Worm (Caenorhabditis elegans) whole organism, L3 larva: Measurements from ENCODE around the gene oops-1.

Source experiments
- eor-1 ChIP-seq, 2 experiments: fragments of 150-350 bp; optimal IDR thresholded peaks; 2 replicates each; lab custom pipeline; 2014 to 2018; ENCODE audit warnings: missing biosample characterization in 2 of 2, missing genetic modification characterization in 2 of 2
- lin-15B ChIP-seq: fragments of 150-350 bp; optimal IDR thresholded peaks from 2 replicates; lab custom pipeline; 2014; ENCODE audit warnings: missing biosample characterization, missing genetic modification characterization
- mdl-1 ChIP-seq: fragments of 150-350 bp; optimal IDR thresholded peaks from 2 replicates; lab custom pipeline; 2014; ENCODE audit warnings: missing biosample characterization, missing genetic modification characterization
- nfya-1 ChIP-seq: sonication (generic microtip); optimal IDR thresholded peaks from 2 replicates; lab custom pipeline; 2017; ENCODE audit warnings: missing genetic modification characterization, mild to moderate bottlenecking, missing compliant biosample characterization, antibody characterized with exemption, moderate library complexity; ENCODE audit not compliant: insufficient read depth
- nhr-11 ChIP-seq: fragments of 150-350 bp; optimal IDR thresholded peaks from 2 replicates; lab custom pipeline; 2014; ENCODE audit warnings: missing biosample characterization, missing genetic modification characterization
- nhr-23 ChIP-seq: fragments of 150-350 bp; optimal IDR thresholded peaks from 2 replicates; lab custom pipeline; 2014; ENCODE audit warnings: missing biosample characterization, missing genetic modification reagents, missing genetic modification characterization
- nhr-76 ChIP-seq: fragments of 150-350 bp; sonication (generic microtip); optimal IDR thresholded peaks from 5 replicates; lab custom pipeline; 2014; ENCODE audit warnings: missing biosample characterization, missing genetic modification characterization
- snpc-4 ChIP-seq: fragments of 150-350 bp; optimal IDR thresholded peaks from 2 replicates; lab custom pipeline; 2014; ENCODE audit warnings: missing biosample characterization, missing genetic modification characterization
- unc-62 ChIP-seq: fragments of 150-350 bp; sonication (generic microtip); optimal IDR thresholded peaks from 4 replicates; lab custom pipeline; 2014; ENCODE audit warnings: missing biosample characterization, missing genetic modification reagents, missing genetic modification characterization
- zag-1 ChIP-seq: fragments of 150-350 bp; optimal IDR thresholded peaks from 2 replicates; lab custom pipeline; 2014; ENCODE audit warnings: missing biosample characterization, missing genetic modification characterization

- TF ChIP-seq eor-1 (tag; optimal IDR thresholded peaks at IDR 0.05; lab: Kevin White, UChicago) (no peak), snpc-4 (tag; lab: Kevin White, UChicago) (no peak), nhr-76 (tag; lab: Kevin White, UChicago) (no peak), unc-62 (GFP tag; lab: Kevin White, UChicago) (no peak), nfya-1 (tag; lab: Kevin White, UChicago) (peak; percentile 54), lin-15B (tag; lab: Kevin White, UChicago) (no peak), zag-1 (tag; lab: Kevin White, UChicago) (no peak), mdl-1 (tag; lab: Kevin White, UChicago) (no peak), nhr-23 (no peak), nhr-11 (no peak)
These were observed 34.2 kb upstream of the oops-1 start, which contains the start of gene sams-3 for ce11 chrIV:5847986-5848707.
